Fruit fly (Drosophila melanogaster): ENCODE data around the gene epsilonCOP.

epsilonCOP gene

DNA sequence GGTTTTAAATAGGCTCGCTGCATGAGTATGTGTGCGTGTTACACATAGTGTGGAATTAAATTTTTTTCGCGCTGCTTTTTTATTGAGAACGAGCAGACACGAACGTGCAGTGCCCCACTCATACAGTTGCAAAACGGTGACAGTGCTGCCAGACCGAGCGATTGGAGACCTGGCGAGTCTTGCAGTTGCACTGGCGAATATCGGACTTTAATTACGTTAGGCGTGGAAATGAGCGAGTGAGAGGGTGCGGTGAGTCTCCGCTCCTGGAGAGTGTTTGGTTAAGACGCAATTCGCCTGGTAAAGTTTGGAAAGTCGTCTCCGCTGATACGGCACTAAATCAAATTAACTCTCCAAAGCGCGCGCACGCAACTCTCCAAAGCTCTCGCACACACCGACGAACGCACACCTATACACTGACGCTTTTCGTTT lies 7.6 kb upstream of the epsilonCOP start (continued):
- TF ChIP-seq Blimp-1 (GFP tag; optimal IDR thresholded peaks at IDR 0.05), result no peak
- TF ChIP-seq CG8119 (GFP tag; IDR thresholded peaks at IDR 0.05), result no peak; the same call in 2 of the 3 replicates
- TF ChIP-seq CG16779 (tag; optimal IDR thresholded peaks at IDR 0.05), result no peak
- TF ChIP-seq fd59A (GFP tag; optimal IDR thresholded peaks at IDR 0.05), result no peak
- no peak for TF ChIP-seq CG11294 (GFP tag; IDR thresholded peaks at IDR 0.05)
- no peak for TF ChIP-seq CG6854 (GFP tag; optimal IDR thresholded peaks at IDR 0.05)
- TF ChIP-seq esn (GFP tag; optimal IDR thresholded peaks at IDR 0.05), result no peak
- TF ChIP-seq Met (GFP tag; optimal IDR thresholded peaks at IDR 0.05), result no peak
- TF ChIP-seq eg (GFP tag; IDR thresholded peaks at IDR 0.05), result no peak
- no peak for TF ChIP-seq Sox15 (GFP tag; optimal IDR thresholded peaks at IDR 0.05)
- TF ChIP-seq CG3919 (GFP tag; optimal IDR thresholded peaks at IDR 0.05), result no peak

DNA sequence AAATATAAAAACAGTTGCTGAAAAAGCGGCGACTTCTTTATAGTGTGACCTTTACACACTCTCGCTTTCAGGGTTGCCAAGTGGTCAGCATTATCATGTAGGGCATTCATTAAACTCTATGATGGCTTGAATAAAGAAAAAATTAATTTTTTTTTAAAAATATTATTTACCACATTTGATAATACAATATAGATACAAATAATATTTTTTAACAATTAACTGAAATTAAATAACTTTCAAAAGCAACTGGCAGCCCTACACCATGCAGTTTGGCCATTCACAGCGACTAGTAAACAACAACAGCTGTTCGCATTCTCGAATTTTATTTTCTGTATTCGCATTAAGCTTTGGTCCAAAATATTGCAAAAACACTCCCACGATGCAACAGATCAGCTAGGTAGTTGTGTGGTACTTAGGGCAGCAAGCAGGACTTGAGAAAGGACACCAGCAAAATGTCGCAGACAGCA lies 1.9 kb downstream of the epsilonCOP start, which contains the start of the genes Phf5a and CG31638:
Gene Phf5a, minus strand, starts transcription at position 61 of the 467 bp plus-strand sequence.
Gene CG31638, plus strand, starts transcription at position 279 of the 467 bp plus-strand sequence.
- TF ChIP-seq CG15336 (GFP tag; IDR thresholded peaks at IDR 0.05) (peak; percentile 85), CG8319 (GFP tag; optimal IDR thresholded peaks at IDR 0.05) (peak; percentile 89), Sox102F (GFP tag; optimal IDR thresholded peaks at IDR 0.05) (no peak), Eip78C (GFP tag) (peak; percentile 78), vri (GFP tag; optimal IDR thresholded peaks at IDR 0.05) (no peak), fd59A (GFP tag; optimal IDR thresholded peaks at IDR 0.05) (peak; percentile 48), net (GFP tag; optimal IDR thresholded peaks at IDR 0.05) (no peak), lz (GFP tag; optimal IDR thresholded peaks at IDR 0.05) (peak; percentile 92), CG31627 (GFP tag; optimal IDR thresholded peaks at IDR 0.05) (peak; percentile 70), acj6 (GFP tag; optimal IDR thresholded peaks at IDR 0.05) (no peak), CG16779 (tag; optimal IDR thresholded peaks at IDR 0.05) (no peak), CG9139 (GFP tag; optimal IDR thresholded peaks at IDR 0.05) (no peak), Hr38 (GFP tag; optimal IDR thresholded peaks at IDR 0.05) (peak; percentile 32), CG3032 (tag; optimal IDR thresholded peaks at IDR 0.05) (peak; percentile 95), CG8119 (GFP tag; IDR thresholded peaks at IDR 0.05) (peak; percentile 93), Hr4 (GFP tag; optimal IDR thresholded peaks at IDR 0.05) (no peak), Gug (GFP tag; IDR thresholded peaks at IDR 0.05) (peak; percentile 96), Ets21C (GFP tag; optimal IDR thresholded peaks at IDR 0.05) (peak; percentile 82), salr (GFP tag; optimal IDR thresholded peaks at IDR 0.05) (no peak), CG6163 (GFP tag; IDR thresholded peaks at IDR 0.05) (no peak), Eip75B (GFP tag; optimal IDR thresholded peaks at IDR 0.05) (no peak), pdm3 (GFP tag; optimal IDR thresholded peaks at IDR 0.05) (peak; percentile 91), CG3919 (GFP tag; optimal IDR thresholded peaks at IDR 0.05) (peak; percentile 53), topi (GFP tag; optimal IDR thresholded peaks at IDR 0.05) (peak; percentile 16), Blimp-1 (GFP tag; optimal IDR thresholded peaks at IDR 0.05) (peak; percentile 98), Lpt (GFP tag; optimal IDR thresholded peaks at IDR 0.05) (peak; percentile 72), eg (GFP tag; IDR thresholded peaks at IDR 0.05) (peak; percentile 97), CG7368 (GFP tag; optimal IDR thresholded peaks at IDR 0.05) (peak; percentile 86), CG6276 (GFP tag; optimal IDR thresholded peaks at IDR 0.05) (no peak), CG8632 (GFP tag; optimal IDR thresholded peaks at IDR 0.05) (peak; percentile 68), Sox15 (GFP tag; optimal IDR thresholded peaks at IDR 0.05) (no peak), OdsH (GFP tag; optimal IDR thresholded peaks at IDR 0.05) (peak; percentile 96), CG6854 (GFP tag; optimal IDR thresholded peaks at IDR 0.05) (peak; percentile 76), CG11294 (GFP tag; IDR thresholded peaks at IDR 0.05) (peak; percentile 91), CG6808 (GFP tag; optimal IDR thresholded peaks at IDR 0.05) (peak; percentile 81), CG34406 (GFP tag; optimal IDR thresholded peaks at IDR 0.05) (peak; percentile 79), Met (GFP tag; optimal IDR thresholded peaks at IDR 0.05) (no peak), CG32006 (GFP tag; optimal IDR thresholded peaks at IDR 0.05) (peak; percentile 76), Ets96B (tag; optimal IDR thresholded peaks at IDR 0.05) (peak; percentile 42), Hr39 (GFP tag; optimal IDR thresholded peaks at IDR 0.05) (no peak), Sox14 (GFP tag; optimal IDR thresholded peaks at IDR 0.05) (no peak), cyc (GFP tag; optimal IDR thresholded peaks at IDR 0.05) (peak; percentile 36), CG10631 (GFP tag; optimal IDR thresholded peaks at IDR 0.05) (no peak), CG6792 (GFP tag; optimal IDR thresholded peaks at IDR 0.05) (peak; percentile 75), CG1621 (tag; optimal IDR thresholded peaks at IDR 0.05) (peak; percentile 52), Smox (GFP tag; optimal IDR thresholded peaks at IDR 0.05) (no peak), svp (GFP tag) (no peak), CG11762 (GFP tag; optimal IDR thresholded peaks at IDR 0.05; ENCODE audit: insufficient read depth) (peak; percentile 87)
